Fruit fly (Drosophila melanogaster): Measurements from ENCODE around the gene AhcyL2.

- TF ChIP-seq Gug (GFP tag; IDR thresholded peaks at IDR 0.05) (no peak), lz (GFP tag; optimal IDR thresholded peaks at IDR 0.05) (no peak), Ets96B (tag; optimal IDR thresholded peaks at IDR 0.05) (no peak), achi (GFP tag; optimal IDR thresholded peaks at IDR 0.05) (no peak), dac (GFP tag; optimal IDR thresholded peaks at IDR 0.05) (no peak), CG1621 (tag; optimal IDR thresholded peaks at IDR 0.05) (no peak), eg (GFP tag; IDR thresholded peaks at IDR 0.05) (no peak), CG10669 (GFP tag; optimal IDR thresholded peaks at IDR 0.05) (no peak), Eip78C (GFP tag) (no peak), OdsH (GFP tag; optimal IDR thresholded peaks at IDR 0.05) (no peak)
Observed at dm6 chr3R:16974904-16975303, 7.1 kb downstream of the AhcyL2 start, which contains the start of gene VhaM9.7-d.
